Worm (Caenorhabditis elegans): ENCODE measurements around the gene B0244.17.

Gene B0244.17

DNA sequence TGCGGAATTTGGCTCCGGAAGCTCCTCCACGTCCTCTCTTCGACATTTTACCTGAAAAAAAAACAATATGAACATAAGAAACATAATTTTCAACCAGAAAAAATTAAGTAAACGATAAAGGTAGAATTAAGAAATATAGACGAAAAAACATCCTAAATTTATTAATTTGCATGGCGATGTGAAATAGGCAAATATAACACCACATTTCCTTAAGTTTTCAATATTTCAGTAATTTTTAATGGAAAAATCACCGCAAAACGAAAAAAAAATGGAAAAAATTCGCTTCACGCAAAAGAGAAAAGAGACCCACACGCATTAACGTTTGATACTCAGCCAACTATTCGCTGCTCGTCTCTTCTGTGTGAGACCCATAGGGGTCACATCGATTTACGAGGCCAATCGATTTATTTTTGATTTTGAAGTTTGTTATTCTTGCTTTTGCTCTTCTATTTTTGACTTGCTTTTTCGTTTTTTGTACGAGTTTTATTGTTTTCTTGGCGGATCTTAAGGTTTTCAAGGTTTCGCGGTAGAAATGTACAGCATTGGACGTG lies 26.9 kb upstream of the B0244.17 start, which contains the start of gene rpl-23 (continued):
- TF ChIP-seq skn-1 (tag; optimal IDR thresholded peaks at IDR 0.05) (peak; percentile 97), unc-130 (tag; optimal IDR thresholded peaks at IDR 0.05) (peak; percentile 85)

DNA sequence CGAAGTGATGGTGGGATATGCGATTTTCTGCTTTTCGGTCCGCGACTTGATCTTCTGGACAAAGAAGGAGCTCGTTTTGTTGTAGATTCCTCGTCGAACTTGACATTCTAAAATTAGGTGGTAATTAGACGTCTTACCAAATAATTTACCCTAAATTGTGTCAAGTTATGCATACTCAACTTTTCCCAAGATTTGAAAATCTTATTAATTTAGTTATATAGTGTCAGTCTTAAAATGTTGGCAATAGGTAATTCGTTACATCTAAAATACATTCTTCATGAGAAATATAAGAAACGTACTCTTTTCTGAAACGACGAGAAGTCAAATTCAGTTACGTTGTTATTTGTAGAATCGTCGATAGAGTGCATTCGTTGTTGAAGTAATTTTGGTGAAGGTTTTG lies 25.5 kb upstream of the B0244.17 start:
- TF ChIP-seq unc-98 (GFP tag; IDR thresholded peaks at IDR 0.05) (no peak), C04F5.9 (tag; optimal IDR thresholded peaks at IDR 0.05) (no peak), alr-1 (tag; optimal IDR thresholded peaks at IDR 0.05; ENCODE audit: borderline replicate concordance) (peak; percentile 99), ceh-88 (GFP tag; IDR thresholded peaks at IDR 0.05) (no peak)

DNA sequence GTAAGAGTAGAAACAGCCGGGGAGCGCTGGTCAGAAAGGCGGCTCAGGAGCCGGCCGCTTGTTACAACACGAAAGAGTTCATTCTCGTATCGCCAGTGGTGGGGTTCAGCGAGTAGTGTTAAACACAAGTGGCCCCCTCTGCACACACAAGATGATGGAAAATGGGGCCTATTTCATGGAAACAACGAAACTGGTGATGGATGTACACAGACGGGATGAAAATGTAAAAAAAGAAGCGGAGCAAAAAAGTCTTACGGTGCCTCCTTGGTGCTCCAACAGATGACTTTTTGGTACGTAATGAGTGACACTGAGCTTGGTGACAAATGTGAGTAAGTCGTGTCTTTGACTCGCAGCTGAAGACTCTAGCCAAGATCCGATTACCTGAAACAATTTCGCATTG lies 25.0 kb upstream of the B0244.17 start:
- TF ChIP-seq rnt-1 (tag; optimal IDR thresholded peaks at IDR 0.05) (peak; percentile 50), dpl-1 (GFP tag; optimal IDR thresholded peaks at IDR 0.05) (no peak), egl-13 (tag; optimal IDR thresholded peaks at IDR 0.05) (no peak), swsn-7 (tag; optimal IDR thresholded peaks at IDR 0.05) (no peak), C04F5.9 (tag; optimal IDR thresholded peaks at IDR 0.05) (no peak), xbp-1 (tag; optimal IDR thresholded peaks at IDR 0.05) (no peak), snu-23 (GFP tag; optimal IDR thresholded peaks at IDR 0.05) (no peak), pqm-1 (tag; optimal IDR thresholded peaks at IDR 0.05) (no peak), hlh-17 (GFP tag; optimal IDR thresholded peaks at IDR 0.05; ENCODE audit: borderline replicate concordance) (no peak), hpl-2 (GFP tag; optimal IDR thresholded peaks at IDR 0.05) (no peak), sptf-1 (tag; optimal IDR thresholded peaks at IDR 0.05) (no peak), nhr-237 (tag; optimal IDR thresholded peaks at IDR 0.05) (no peak), nhr-76 (tag; optimal IDR thresholded peaks at IDR 0.05) (no peak), lin-14 (GFP tag; optimal IDR thresholded peaks at IDR 0.05) (peak; percentile 55), nhr-47 (tag; optimal IDR thresholded peaks at IDR 0.05) (no peak), ama-1 (optimal IDR thresholded peaks at IDR 0.05) (no peak), unc-98 (GFP tag; IDR thresholded peaks at IDR 0.05) (no peak), fkh-4 (tag; optimal IDR thresholded peaks at IDR 0.05; ENCODE audit: borderline replicate concordance) (no peak), lin-13 (GFP tag; optimal IDR thresholded peaks at IDR 0.05) (no peak), nhr-19 (GFP tag; conservative IDR thresholded peaks at IDR 0.05) (no peak; the same call in 1 of the 2 replicates), C16A3.4 (tag; optimal IDR thresholded peaks at IDR 0.05) (no peak), ets-5 (GFP tag; IDR thresholded peaks at IDR 0.05) (no peak), mef-2 (tag; optimal IDR thresholded peaks at IDR 0.05) (no peak), nhr-11 (tag; optimal IDR thresholded peaks at IDR 0.05) (no peak), lin-15B (tag; optimal IDR thresholded peaks at IDR 0.05) (no peak), nhr-90 (tag; optimal IDR thresholded peaks at IDR 0.05; ENCODE audit: poor library complexity) (no peak), lsy-2 (tag; optimal IDR thresholded peaks at IDR 0.05) (peak in 1 of 2 experiments; percentile 19), dsc-1 (tag; optimal IDR thresholded peaks at IDR 0.05) (peak; percentile 37), ztf-11 (tag; optimal IDR thresholded peaks at IDR 0.05) (no peak), tlp-1 (tag; optimal IDR thresholded peaks at IDR 0.05) (no peak), Y116A8C.19 (tag; optimal IDR thresholded peaks at IDR 0.05; ENCODE audit: borderline replicate concordance) (no peak), C34B4.2 (tag; optimal IDR thresholded peaks at IDR 0.05) (no peak), nhr-71 (tag; optimal IDR thresholded peaks at IDR 0.05) (peak; percentile 25), grh-1 (GFP tag; IDR thresholded peaks at IDR 0.05) (no peak), fos-1 (tag; optimal IDR thresholded peaks at IDR 0.05) (no peak), aly-2 (tag; optimal IDR thresholded peaks at IDR 0.05) (no peak)
